Worm (Caenorhabditis elegans): ENCODE measurements around the gene unc-76.
A peak's percentile ranks its signal among the peaks of the same experiment; 100 is the strongest.

The unc-76 gene

DNA sequence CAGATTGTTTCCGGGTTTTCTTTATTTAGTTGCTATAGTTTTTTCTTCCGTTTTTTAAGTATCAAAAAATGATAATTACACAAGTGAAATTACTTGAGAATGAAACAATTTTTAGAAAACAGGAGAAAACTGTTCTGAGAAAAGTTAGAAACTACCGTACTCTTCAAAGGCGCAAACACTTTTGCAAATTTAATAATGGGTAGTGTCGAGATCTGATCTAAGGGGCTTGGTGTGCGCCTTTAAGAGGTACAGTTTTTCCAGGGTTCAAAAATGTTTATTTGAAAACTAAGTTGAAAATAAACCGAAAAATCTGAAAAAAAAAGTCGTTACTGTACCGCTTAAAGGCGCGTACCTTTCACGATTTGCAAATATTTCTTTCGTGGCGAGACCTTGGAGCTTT lies 11.0 kb upstream of the unc-76 start:
- TF ChIP-seq flt-1 (GFP tag; IDR thresholded peaks at IDR 0.05) = no peak
- no peak for TF ChIP-seq ceh-36 (tag; optimal IDR thresholded peaks at IDR 0.05)
- TF ChIP-seq B0310.2 (tag; optimal IDR thresholded peaks at IDR 0.05) = no peak
- no peak for TF ChIP-seq hnd-1 (tag; optimal IDR thresholded peaks at IDR 0.05)
- TF ChIP-seq tra-4 (tag; optimal IDR thresholded peaks at IDR 0.05) = no peak
- no peak for TF ChIP-seq tbx-11 (GFP tag; IDR thresholded peaks at IDR 0.05)
- TF ChIP-seq scrt-1 (GFP tag; IDR thresholded peaks at IDR 0.05) = no peak
- TF ChIP-seq sea-1 (GFP tag; conservative IDR thresholded peaks at IDR 0.05) = no peak
- no peak for TF ChIP-seq tbx-37 (GFP tag; conservative IDR thresholded peaks at IDR 0.05)
- no peak for TF ChIP-seq aly-1 (tag; optimal IDR thresholded peaks at IDR 0.05)

DNA sequence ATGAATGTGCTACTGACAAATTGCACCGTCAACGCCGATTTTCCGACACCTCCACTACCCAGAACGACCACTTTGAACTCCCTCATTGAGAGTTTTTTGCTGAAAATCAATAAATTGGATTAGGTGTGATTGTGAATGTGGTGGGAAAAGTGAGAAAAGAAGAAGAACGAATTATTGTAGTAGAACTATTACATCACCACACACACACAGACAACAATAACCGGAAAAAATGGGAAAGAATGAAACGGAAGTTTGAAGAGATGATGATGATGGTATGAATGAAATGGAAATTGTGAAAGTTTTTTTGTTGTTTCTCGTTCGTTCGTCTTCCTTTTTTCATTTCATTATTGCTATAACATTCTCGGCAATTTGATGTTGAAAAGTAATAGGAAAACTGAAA lies 7.6 kb upstream of the unc-76 start, which contains the start of gene rap-2:
rap-2 (minus strand) TSS at position 101 of the 400 bp plus-strand sequence.
- TF ChIP-seq hmg-4 (GFP tag; optimal IDR thresholded peaks at IDR 0.05) (no peak), scrt-1 (GFP tag; IDR thresholded peaks at IDR 0.05) (no peak), tra-4 (tag; optimal IDR thresholded peaks at IDR 0.05) (no peak), hnd-1 (tag; optimal IDR thresholded peaks at IDR 0.05) (no peak), hmbx-1 (tag; optimal IDR thresholded peaks at IDR 0.05) (no peak), pes-1 (GFP tag; IDR thresholded peaks at IDR 0.05) (no peak), tbx-37 (GFP tag; conservative IDR thresholded peaks at IDR 0.05) (no peak), aly-1 (tag; optimal IDR thresholded peaks at IDR 0.05) (no peak), flt-1 (GFP tag; IDR thresholded peaks at IDR 0.05) (no peak), tbx-11 (GFP tag; IDR thresholded peaks at IDR 0.05) (no peak), F13C5.2 (tag; optimal IDR thresholded peaks at IDR 0.05) (no peak), ceh-36 (tag; optimal IDR thresholded peaks at IDR 0.05) (no peak), ceh-13 (GFP tag; optimal IDR thresholded peaks at IDR 0.05) (no peak), ets-7 (tag; optimal IDR thresholded peaks at IDR 0.05) (no peak), sea-1 (GFP tag; conservative IDR thresholded peaks at IDR 0.05) (no peak)

ce11 chrV:15065068-15065744 lies 6.4 kb upstream of the unc-76 start, which contains the start of gene C25D7.9:
C25D7.9 (plus strand) TSS chrV:15065135.
- TF ChIP-seq ceh-36 (tag; optimal IDR thresholded peaks at IDR 0.05) (no peak), hmg-4 (GFP tag; optimal IDR thresholded peaks at IDR 0.05) (peak; percentile 75), F13C5.2 (tag; optimal IDR thresholded peaks at IDR 0.05) (peak; percentile 75), ama-1 (optimal IDR thresholded peaks at IDR 0.05) (no peak), B0310.2 (tag; optimal IDR thresholded peaks at IDR 0.05) (no peak)

DNA sequence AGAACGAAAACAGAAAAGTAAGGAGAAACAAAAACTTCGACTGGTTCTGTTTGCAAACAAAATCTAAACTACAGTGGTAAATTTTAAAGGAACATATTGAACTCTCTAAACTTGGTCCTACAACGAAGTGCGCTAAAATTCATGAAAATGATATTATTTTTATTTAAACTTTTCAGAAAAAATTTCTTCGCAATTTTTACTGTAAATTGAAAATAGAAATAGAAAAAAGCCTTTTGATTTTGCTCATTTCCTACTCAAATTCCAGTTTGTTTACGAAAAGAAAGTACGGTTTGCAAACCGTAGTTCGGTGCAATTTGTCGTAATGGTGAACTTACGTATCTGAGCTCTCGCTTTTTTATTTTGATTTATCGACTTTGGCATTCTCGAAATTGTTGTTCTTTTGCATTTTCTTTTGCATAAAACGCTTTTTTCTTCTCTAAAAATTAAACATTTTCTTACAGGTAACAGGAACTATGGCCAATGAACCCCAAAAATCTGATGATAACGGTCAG lies 5.7 kb upstream of the unc-76 start, which contains the start of gene otub-1:
otub-1 (plus strand) TSS at position 462 of the 512 bp plus-strand sequence.
- no peak for TF ChIP-seq hnd-1 (tag; optimal IDR thresholded peaks at IDR 0.05)
- TF ChIP-seq F13C5.2 (tag; optimal IDR thresholded peaks at IDR 0.05) = no peak
- TF ChIP-seq B0310.2 (tag; optimal IDR thresholded peaks at IDR 0.05) = no peak
- TF ChIP-seq ets-7 (tag; optimal IDR thresholded peaks at IDR 0.05) = no peak
- no peak for TF ChIP-seq tbx-37 (GFP tag; conservative IDR thresholded peaks at IDR 0.05)

DNA sequence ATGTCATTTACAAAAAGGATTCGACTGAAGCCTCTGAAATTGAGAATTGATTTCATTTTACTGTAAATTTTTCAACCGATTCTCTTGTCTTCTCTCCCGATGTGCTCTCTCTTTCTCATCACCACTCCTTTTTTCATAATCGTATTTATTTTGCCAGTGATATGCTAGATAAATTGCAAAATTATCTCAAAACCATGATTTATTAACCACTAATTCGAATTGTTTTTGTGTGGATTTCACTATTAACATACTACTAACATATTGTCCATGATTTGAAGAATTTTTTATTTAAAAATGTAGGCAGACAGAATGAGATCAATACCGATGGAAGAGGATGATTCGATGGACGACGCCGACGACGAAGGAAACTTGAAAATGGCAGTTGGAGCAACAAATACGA lies 4.4 kb upstream of the unc-76 start, which contains the start of gene C25D7.10:
C25D7.10 (plus strand) TSS at position 301 of the 400 bp plus-strand sequence.
- TF ChIP-seq aly-1 (tag; optimal IDR thresholded peaks at IDR 0.05) = no peak
- TF ChIP-seq ets-7 (tag; optimal IDR thresholded peaks at IDR 0.05) = no peak
- no peak for TF ChIP-seq F13C5.2 (tag; optimal IDR thresholded peaks at IDR 0.05)

DNA sequence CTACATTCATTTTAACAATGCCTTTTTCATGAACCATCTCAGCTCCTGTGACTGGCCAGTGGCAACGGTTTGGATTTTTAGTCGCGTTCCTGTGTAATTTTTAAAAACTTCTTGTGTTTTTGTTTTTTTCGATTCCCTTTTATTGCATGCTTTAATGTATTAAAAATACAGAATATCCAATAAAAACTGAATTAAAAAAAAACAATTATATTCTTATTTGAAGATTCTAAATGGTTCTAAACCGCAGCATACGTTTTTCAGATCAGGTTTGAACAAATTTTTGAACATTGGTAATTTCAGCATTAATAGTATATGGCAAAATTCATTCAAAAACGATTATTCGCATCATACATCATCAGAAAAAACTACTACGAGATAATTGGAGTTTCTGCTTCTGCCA lies 3.2 kb upstream of the unc-76 start, which contains the start of gene dnj-3:
dnj-3 (plus strand) TSS at position 301 of the 400 bp plus-strand sequence.
- no peak for TF ChIP-seq tra-4 (tag; optimal IDR thresholded peaks at IDR 0.05)
- no peak for TF ChIP-seq sea-1 (GFP tag; conservative IDR thresholded peaks at IDR 0.05)
- no peak for TF ChIP-seq ceh-13 (GFP tag; optimal IDR thresholded peaks at IDR 0.05)
- no peak for TF ChIP-seq ets-7 (tag; optimal IDR thresholded peaks at IDR 0.05)
- no peak for TF ChIP-seq B0310.2 (tag; optimal IDR thresholded peaks at IDR 0.05)
- no peak for TF ChIP-seq hmg-4 (GFP tag; optimal IDR thresholded peaks at IDR 0.05)
- no peak for TF ChIP-seq hmbx-1 (tag; optimal IDR thresholded peaks at IDR 0.05)
- no peak for TF ChIP-seq tbx-37 (GFP tag; conservative IDR thresholded peaks at IDR 0.05)
- TF ChIP-seq hnd-1 (tag; optimal IDR thresholded peaks at IDR 0.05) = no peak
- no peak for TF ChIP-seq flt-1 (GFP tag; IDR thresholded peaks at IDR 0.05)
- TF ChIP-seq aly-1 (tag; optimal IDR thresholded peaks at IDR 0.05) = no peak

- TF ChIP-seq hmg-4 (GFP tag; optimal IDR thresholded peaks at IDR 0.05) = no peak
- no peak for TF ChIP-seq sea-1 (GFP tag; conservative IDR thresholded peaks at IDR 0.05)
- TF ChIP-seq ceh-13 (GFP tag; optimal IDR thresholded peaks at IDR 0.05) = no peak
- TF ChIP-seq F13C5.2 (tag; optimal IDR thresholded peaks at IDR 0.05) = no peak
- TF ChIP-seq aly-1 (tag; optimal IDR thresholded peaks at IDR 0.05) = no peak
- no peak for TF ChIP-seq scrt-1 (GFP tag; IDR thresholded peaks at IDR 0.05)
- TF ChIP-seq ceh-36 (tag; optimal IDR thresholded peaks at IDR 0.05) = no peak
- TF ChIP-seq flt-1 (GFP tag; IDR thresholded peaks at IDR 0.05) = no peak
- TF ChIP-seq hnd-1 (tag; optimal IDR thresholded peaks at IDR 0.05) = no peak
- TF ChIP-seq tbx-11 (GFP tag; IDR thresholded peaks at IDR 0.05) = no peak
- no peak for TF ChIP-seq B0310.2 (tag; optimal IDR thresholded peaks at IDR 0.05)
- no peak for TF ChIP-seq tbx-37 (GFP tag; conservative IDR thresholded peaks at IDR 0.05)
- TF ChIP-seq hmbx-1 (tag; optimal IDR thresholded peaks at IDR 0.05) = no peak
- no peak for TF ChIP-seq tra-4 (tag; optimal IDR thresholded peaks at IDR 0.05)
- no peak for TF ChIP-seq ama-1 (optimal IDR thresholded peaks at IDR 0.05)
- no peak for TF ChIP-seq pes-1 (GFP tag; IDR thresholded peaks at IDR 0.05)
- TF ChIP-seq ets-7 (tag; optimal IDR thresholded peaks at IDR 0.05) = no peak
Observed at ce11 chrV:15069435-15069985, 2.0 kb upstream of the unc-76 start.

All from whole organism, early embryonic.